Fruit fly (Drosophila melanogaster) ovary, adult (tissue): ENCODE data around the gene CG7330.

Source experiments
- CG17801 ChIP-seq: fragments of 200-800 bp; optimal IDR thresholded peaks from 2 replicates; lab custom pipeline; 2019; ENCODE audit warnings: missing biosample characterization, mild to moderate bottlenecking, missing genetic modification characterization, moderate library complexity; ENCODE audit not compliant: partially characterized antibody

CG7330 gene

DNA sequence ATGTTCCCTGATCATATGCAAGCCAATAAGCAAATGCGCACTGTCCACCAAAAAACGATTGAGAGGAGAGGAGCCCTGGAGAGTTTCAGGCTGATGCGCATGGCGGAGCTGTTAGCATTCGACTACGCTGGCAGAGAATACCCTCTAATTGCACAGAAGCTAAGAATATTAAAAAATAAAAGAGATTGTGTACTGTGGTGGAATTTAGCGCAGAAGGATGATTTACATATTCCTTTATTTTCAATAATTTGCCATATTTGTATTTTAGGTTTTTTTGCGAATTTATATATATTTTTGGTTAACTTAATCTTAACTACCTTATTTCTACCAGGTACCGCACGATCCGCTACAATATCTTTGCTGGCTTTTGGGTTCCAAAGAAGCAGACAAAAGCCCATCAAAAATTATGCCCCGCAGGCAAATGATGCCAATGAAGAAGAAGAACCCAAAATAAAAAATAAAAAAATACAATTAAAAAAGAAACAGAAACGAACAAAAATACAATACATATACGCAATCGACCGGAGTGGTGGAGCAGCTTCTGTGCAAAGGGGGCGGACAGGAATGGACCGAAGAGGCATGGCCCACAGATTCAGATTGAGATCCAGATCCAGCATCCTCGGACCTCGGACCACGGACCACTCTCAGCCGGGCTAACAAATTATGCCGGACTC lies 45.7 kb downstream of the CG7330 start:
- peak; percentile 26 for TF ChIP-seq CG17801 (GFP tag; lab: Kevin White, UChicago)

DNA sequence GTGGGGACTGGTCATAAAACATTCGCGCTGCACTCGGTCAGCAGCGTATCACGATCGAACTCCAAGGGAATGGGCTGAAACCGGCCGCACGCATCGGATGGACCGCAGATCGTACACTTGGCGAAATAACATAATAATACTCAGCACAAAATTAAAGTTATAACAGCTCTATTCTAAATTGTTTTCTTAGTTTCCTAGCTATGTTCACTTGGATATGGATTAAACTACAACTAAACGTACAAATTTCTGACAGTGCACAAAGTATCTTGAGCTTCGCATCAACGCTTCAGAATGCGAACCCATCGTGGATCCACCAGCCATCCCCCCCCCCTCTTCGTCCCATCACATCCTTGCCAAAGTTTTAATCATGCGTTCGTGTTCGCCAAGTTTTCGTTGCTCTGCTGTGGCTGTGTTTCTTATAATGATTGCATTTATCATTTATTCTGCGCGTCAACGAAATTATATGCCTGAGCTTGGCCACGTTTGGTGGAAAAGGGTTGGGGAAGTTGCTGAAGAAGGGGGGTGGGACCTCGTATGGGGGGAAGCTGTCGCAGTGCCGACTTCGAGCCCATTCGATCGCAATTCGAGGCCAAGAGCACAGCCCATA lies 46.4 kb downstream of the CG7330 start:
- TF ChIP-seq CG17801 (GFP tag; lab: Kevin White, UChicago): no peak

DNA sequence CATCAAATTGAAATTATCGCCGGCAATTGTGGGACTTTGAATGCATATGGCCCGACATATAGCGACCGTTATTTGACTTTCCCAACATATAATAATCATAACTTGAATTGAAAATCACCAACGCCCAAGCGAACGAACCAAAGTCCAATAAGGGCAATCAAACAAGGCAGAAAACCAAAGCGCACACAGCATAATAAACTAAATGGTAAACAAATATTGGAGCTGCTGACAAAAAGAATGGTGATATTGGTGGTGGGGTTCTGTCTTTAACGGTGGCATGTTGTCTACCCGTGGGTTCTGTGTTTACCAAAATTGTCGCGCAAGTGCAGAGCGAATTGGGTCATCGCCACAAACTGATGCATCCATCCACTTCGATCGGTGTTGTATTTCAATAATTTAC lies 49.4 kb downstream of the CG7330 start:
- TF ChIP-seq CG17801 (GFP tag; lab: Kevin White, UChicago): no peak

DNA sequence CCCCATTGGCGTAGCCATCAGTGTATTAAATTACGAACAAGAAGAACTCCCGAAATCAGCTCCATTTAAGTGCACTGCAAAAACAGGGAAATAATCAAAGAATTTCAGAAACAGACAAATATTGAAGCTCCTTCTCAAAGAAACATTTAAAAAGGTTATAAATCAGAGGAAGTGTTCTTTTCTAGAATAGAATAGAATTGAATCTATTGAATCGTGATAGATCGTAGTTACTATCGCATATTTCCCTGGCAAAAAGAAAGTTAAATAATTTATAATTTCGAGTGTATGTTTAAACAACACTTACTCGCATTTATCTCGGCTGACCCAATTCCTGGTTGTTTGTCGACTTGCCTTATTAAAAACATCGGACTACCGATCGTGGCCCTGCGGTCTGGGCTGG lies 50.0 kb downstream of the CG7330 start:
- TF ChIP-seq CG17801 (GFP tag; lab: Kevin White, UChicago): no peak

DNA sequence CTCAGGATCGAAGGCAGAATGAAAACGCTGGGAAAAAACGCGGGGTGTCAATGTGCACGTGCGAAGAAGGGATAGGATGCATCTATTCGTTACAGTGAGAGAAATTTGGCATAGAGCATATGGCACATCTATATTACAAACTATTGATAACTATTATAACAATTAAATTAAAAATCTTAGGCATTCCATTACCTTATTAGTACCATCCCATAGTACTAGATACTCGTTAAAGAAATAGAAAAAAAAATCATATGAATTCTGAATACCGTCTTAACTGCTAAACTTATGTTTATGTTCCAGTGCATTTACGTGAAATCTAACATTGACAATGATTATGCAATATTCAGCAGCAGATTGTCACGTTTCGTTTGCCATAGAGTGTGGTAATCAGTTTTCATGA lies 51.4 kb downstream of the CG7330 start:
- TF ChIP-seq CG17801 (GFP tag; lab: Kevin White, UChicago): no peak

DNA sequence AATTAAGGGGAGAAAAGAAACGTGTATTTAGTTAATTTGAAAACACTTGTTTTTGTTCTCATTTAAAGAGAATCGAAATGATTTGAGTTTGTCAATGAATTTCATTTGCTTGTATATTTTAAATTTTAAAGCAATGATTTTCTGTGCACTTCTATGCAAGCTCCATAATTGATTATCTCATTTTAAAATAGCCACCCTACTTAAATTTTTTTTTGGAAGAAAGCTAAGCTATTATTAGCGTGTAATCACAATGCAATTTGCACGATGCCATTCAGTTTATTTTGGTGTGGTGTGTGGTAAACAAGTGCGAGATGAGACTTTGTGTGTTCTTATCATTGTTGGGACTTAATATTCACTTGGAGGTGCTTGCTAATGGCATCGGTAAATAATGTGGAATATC lies 52.5 kb downstream of the CG7330 start, which contains the start of gene CG7320:
CG7320 (plus strand) TSS at position 301 of the 400 bp plus-strand sequence.
- no peak for TF ChIP-seq CG17801 (GFP tag; lab: Kevin White, UChicago)
